Fruit fly (Drosophila melanogaster): Measurements from ENCODE around the gene cl.

cl gene

DNA sequence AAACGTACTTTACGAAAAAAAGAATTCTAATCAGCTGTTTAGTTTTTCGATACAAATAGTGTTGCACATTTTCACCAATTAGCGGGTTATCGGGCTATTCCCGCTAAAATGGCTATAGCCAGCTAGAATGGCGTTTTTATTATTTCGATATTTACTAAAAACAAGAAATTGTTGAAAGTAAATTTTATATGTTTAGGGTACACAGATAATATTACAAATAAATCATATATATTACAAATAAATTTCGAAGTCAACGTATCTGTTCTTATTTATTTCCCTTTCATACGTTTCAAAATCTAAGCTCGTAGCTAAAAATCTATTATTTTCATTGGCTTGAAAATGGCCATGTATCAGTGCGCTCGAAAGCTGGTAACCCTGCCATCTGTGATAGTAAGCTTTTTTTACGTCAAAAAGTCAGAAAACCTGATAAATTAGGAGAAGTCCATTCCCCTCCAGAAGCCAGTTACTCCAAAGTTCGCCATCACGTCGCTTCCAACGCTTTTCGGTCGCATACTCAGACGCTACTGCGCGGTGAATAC, at the start of gene cl, which contains the start of gene CG7382:
cl (plus strand) TSS at position 290 of the 539 bp plus-strand sequence.
CG7382 (minus strand) TSS at position 51 of the 539 bp plus-strand sequence.
- TF ChIP-seq rn (GFP tag; IDR thresholded peaks at IDR 0.05) (no peak), CG8159 (tag; optimal IDR thresholded peaks at IDR 0.05) (peak; percentile 56), CG9948 (tag; optimal IDR thresholded peaks at IDR 0.05) (peak; percentile 12), CG15710 (tag; optimal IDR thresholded peaks at IDR 0.05) (peak; percentile 31), CG4496 (GFP tag; IDR thresholded peaks at IDR 0.05) (0 out of 3 replicates have a peak, but pooled peaks have one; percentile 34), CG12605 (GFP tag; IDR thresholded peaks at IDR 0.05) (no peak), CG17806 (tag; optimal IDR thresholded peaks at IDR 0.05) (peak; percentile 20), EcR (GFP tag; optimal IDR thresholded peaks at IDR 0.05) (peak; percentile 75)

DNA sequence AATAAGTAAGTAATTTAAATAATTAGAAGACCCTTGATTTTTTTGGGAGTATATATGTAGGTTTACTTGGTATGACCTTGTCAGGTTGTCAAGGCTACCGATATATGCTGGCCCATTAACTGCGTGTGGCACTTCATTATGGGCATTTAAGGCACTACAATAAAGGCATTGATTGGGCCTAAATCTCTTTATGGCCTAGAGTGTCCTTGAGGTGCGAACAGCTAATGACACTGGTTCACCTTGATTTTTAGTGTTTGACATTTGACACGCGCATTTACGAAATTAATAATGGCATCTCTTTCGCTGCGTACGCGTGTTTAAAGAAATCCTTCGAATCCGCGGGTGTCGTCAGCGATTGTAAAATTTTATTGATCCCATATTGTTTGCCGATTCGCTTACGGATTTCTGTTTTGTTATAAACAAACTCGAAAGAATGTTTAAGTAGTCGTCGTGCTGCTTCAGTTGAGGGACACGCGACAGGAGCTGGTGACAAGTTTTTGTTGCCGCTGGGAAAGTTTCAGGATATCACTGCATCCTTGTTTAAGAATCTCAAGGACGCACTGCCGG, 46.0 kb upstream of the cl start:
- no peak for TF ChIP-seq fd96Ca (GFP tag; IDR thresholded peaks at IDR 0.05)
- no peak for TF ChIP-seq CG8159 (tag; optimal IDR thresholded peaks at IDR 0.05)
- no peak for TF ChIP-seq Pif1A (GFP tag; optimal IDR thresholded peaks at IDR 0.05)
- no peak for TF ChIP-seq CG10348 (GFP tag; IDR thresholded peaks at IDR 0.05)
- TF ChIP-seq CG17806 (tag; optimal IDR thresholded peaks at IDR 0.05), result no peak
- TF ChIP-seq CG15710 (tag; optimal IDR thresholded peaks at IDR 0.05), result no peak
- no peak for TF ChIP-seq Pif1B (GFP tag; optimal IDR thresholded peaks at IDR 0.05)
- TF ChIP-seq CG9948 (tag; optimal IDR thresholded peaks at IDR 0.05), result no peak
- TF ChIP-seq CG14655 (GFP tag; optimal IDR thresholded peaks at IDR 0.05), result no peak
- TF ChIP-seq CG4496 (GFP tag; IDR thresholded peaks at IDR 0.05), result no peak
- TF ChIP-seq D1 (tag; optimal IDR thresholded peaks at IDR 0.05), result no peak
- TF ChIP-seq CG8301 (tag; optimal IDR thresholded peaks at IDR 0.05), result no peak
- no peak for TF ChIP-seq CG34367 (tag; optimal IDR thresholded peaks at IDR 0.05)
- TF ChIP-seq CG32121 (GFP tag; IDR thresholded peaks at IDR 0.05), result no peak

DNA sequence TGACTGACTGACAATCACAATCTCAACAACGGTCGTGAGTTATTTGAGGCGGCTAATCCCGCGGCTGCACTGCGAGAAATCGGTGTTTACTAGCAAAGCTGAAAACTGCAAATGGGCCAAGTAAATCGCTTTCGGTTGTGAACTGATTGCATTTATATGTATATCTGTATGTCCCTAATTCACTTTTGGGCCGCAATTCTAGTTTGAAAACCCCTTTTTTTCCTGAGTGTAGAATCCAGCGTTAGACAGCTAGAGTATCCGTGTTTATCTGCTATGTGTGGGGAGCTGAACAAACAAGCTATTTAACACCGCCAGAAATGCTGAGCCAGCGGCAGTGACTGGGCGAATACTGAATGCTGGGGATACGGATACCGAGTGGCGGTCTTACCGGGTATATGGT, 43.2 kb upstream of the cl start:
- TF ChIP-seq Ets98B (GFP tag; IDR thresholded peaks at IDR 0.05), result peak; percentile 68
- peak; percentile 25 for TF ChIP-seq CG9948 (tag; optimal IDR thresholded peaks at IDR 0.05)
- peak; percentile 61; the same call in 1 of the 2 replicates for TF ChIP-seq CG32121 (GFP tag; IDR thresholded peaks at IDR 0.05)
- no peak for TF ChIP-seq CG34367 (tag; optimal IDR thresholded peaks at IDR 0.05)
- no peak for TF ChIP-seq CG10348 (GFP tag; IDR thresholded peaks at IDR 0.05)
- TF ChIP-seq CG4496 (GFP tag; IDR thresholded peaks at IDR 0.05), result peak; percentile 85
- TF ChIP-seq D1 (tag; optimal IDR thresholded peaks at IDR 0.05), result no peak
- TF ChIP-seq CG8159 (tag; optimal IDR thresholded peaks at IDR 0.05), result peak; percentile 1
- peak; percentile 74 for TF ChIP-seq CG14655 (GFP tag; optimal IDR thresholded peaks at IDR 0.05)
- no peak for TF ChIP-seq EcR (GFP tag; optimal IDR thresholded peaks at IDR 0.05)
- TF ChIP-seq CG12605 (GFP tag; IDR thresholded peaks at IDR 0.05), result peak; percentile 36; the same call in 1 of the 2 replicates
- TF ChIP-seq CG13204 (GFP tag; optimal IDR thresholded peaks at IDR 0.05), result no peak
- peak; percentile 65; the same call in 1 of the 2 replicates for TF ChIP-seq rn (GFP tag; IDR thresholded peaks at IDR 0.05)
- TF ChIP-seq gl (tag; optimal IDR thresholded peaks at IDR 0.05), result no peak
- TF ChIP-seq CG8301 (tag; optimal IDR thresholded peaks at IDR 0.05), result peak; percentile 53
- TF ChIP-seq CG17806 (tag; optimal IDR thresholded peaks at IDR 0.05), result no peak
- peak; percentile 60 for TF ChIP-seq Pif1A (GFP tag; optimal IDR thresholded peaks at IDR 0.05)
- no peak for TF ChIP-seq Pif1B (GFP tag; optimal IDR thresholded peaks at IDR 0.05)
- no peak for TF ChIP-seq Snoo (tag; optimal IDR thresholded peaks at IDR 0.05)
- TF ChIP-seq CG15710 (tag; optimal IDR thresholded peaks at IDR 0.05), result no peak
- peak; percentile 85 for TF ChIP-seq fd96Ca (GFP tag; IDR thresholded peaks at IDR 0.05)

DNA sequence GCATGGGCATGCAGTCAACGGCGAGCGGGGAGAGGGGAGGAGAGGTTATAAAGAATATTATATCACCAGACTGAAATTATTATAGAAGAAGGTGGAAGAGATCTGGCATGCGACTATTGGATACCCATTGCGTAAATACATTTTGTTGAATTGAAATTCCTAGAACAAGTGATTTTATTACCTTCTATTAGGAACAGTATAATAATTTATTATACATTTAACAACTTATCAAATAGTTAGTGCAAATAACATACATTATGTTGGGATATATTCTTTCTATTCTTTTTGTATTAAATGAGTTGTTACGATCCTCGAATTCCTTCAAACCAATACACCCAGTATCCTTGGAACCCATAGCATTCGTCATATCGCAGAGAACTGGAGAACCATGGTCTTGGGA, 41.7 kb upstream of the cl start:
- peak; percentile 79 for TF ChIP-seq CG8159 (tag; optimal IDR thresholded peaks at IDR 0.05)
- no peak for TF ChIP-seq CG10348 (GFP tag; IDR thresholded peaks at IDR 0.05)
- TF ChIP-seq fd96Ca (GFP tag; IDR thresholded peaks at IDR 0.05), result no peak
- TF ChIP-seq rn (GFP tag; IDR thresholded peaks at IDR 0.05), result no peak
- TF ChIP-seq CG15710 (tag; optimal IDR thresholded peaks at IDR 0.05), result peak; percentile 64
- peak; percentile 20 for TF ChIP-seq CG9948 (tag; optimal IDR thresholded peaks at IDR 0.05)
- TF ChIP-seq CG17806 (tag; optimal IDR thresholded peaks at IDR 0.05), result peak; percentile 24
- peak; percentile 45 for TF ChIP-seq CG34367 (tag; optimal IDR thresholded peaks at IDR 0.05)

DNA sequence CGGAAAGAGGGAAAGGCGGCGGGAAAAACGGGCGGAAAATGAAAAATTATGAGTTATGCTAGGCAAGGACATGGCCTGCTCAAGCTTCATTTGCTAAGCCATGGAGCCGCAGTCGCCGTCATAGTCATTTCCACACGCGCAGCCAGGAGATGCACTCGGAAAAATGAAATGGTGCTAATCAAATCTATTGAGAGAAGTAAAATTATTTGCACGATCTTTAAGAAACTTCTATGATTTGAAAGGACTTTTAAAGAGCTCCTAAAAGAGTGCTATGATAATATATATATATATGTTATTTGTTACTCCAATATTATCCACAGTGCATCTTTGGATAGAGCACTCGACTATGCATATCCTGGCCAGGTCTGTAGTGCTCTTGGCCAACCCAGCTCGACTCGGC, 40.8 kb upstream of the cl start:
- peak; percentile 77 for TF ChIP-seq CG8159 (tag; optimal IDR thresholded peaks at IDR 0.05)
- no peak for TF ChIP-seq gl (tag; optimal IDR thresholded peaks at IDR 0.05)
- peak; percentile 39 for TF ChIP-seq Pif1B (GFP tag; optimal IDR thresholded peaks at IDR 0.05)
- peak; percentile 75 for TF ChIP-seq CG9948 (tag; optimal IDR thresholded peaks at IDR 0.05)
- 0 out of 2 replicates have a peak, but pooled peaks have one; percentile 5 for TF ChIP-seq rn (GFP tag; IDR thresholded peaks at IDR 0.05)
- TF ChIP-seq Ets98B (GFP tag; IDR thresholded peaks at IDR 0.05), result 0 out of 2 replicates have a peak, but pooled peaks have one; percentile 24
- TF ChIP-seq CG17806 (tag; optimal IDR thresholded peaks at IDR 0.05), result peak; percentile 77
- peak; percentile 4 for TF ChIP-seq Pif1A (GFP tag; optimal IDR thresholded peaks at IDR 0.05)
- no peak for TF ChIP-seq CG10348 (GFP tag; IDR thresholded peaks at IDR 0.05)
- no peak for TF ChIP-seq Snoo (tag; optimal IDR thresholded peaks at IDR 0.05)
- TF ChIP-seq D1 (tag; optimal IDR thresholded peaks at IDR 0.05), result no peak
- peak; percentile 38 for TF ChIP-seq CG8301 (tag; optimal IDR thresholded peaks at IDR 0.05)
- TF ChIP-seq CG34367 (tag; optimal IDR thresholded peaks at IDR 0.05), result peak; percentile 59
- TF ChIP-seq CG4496 (GFP tag; IDR thresholded peaks at IDR 0.05), result no peak; the same call in 2 of the 3 replicates
- peak; percentile 51 for TF ChIP-seq CG13204 (GFP tag; optimal IDR thresholded peaks at IDR 0.05)
- TF ChIP-seq CG15710 (tag; optimal IDR thresholded peaks at IDR 0.05), result peak; percentile 79
- TF ChIP-seq CG14655 (GFP tag; optimal IDR thresholded peaks at IDR 0.05), result peak; percentile 65
- TF ChIP-seq CG32121 (GFP tag; IDR thresholded peaks at IDR 0.05), result peak; percentile 34; the same call in 1 of the 2 replicates
